Worm (Caenorhabditis elegans) whole organism, L4 larva: ENCODE data around the gene C16C8.12.

Source experiments
- T26A8.4 ChIP-seq: fragments of 200-800 bp; sonication (Bioruptor generic); IDR thresholded peaks from 2 replicates; pipeline ENCODE4 v1.3.6; 2022; ENCODE audit warnings: missing genetic modification characterization, missing compliant biosample characterization
- Y5F2A.4 ChIP-seq: fragments of 200-800 bp; sonication (Bioruptor generic); optimal IDR thresholded peaks from 2 replicates; lab custom pipeline; 2018; ENCODE audit warnings: mild to moderate bottlenecking, missing genetic modification characterization, missing compliant biosample characterization
- Y75B8A.6 ChIP-seq: fragments of 200-800 bp; sonication (Bioruptor generic); IDR thresholded peaks from 2 replicates; pipeline ENCODE4 v1.3.6; 2022; ENCODE audit warnings: missing genetic modification reagents, missing genetic modification characterization, missing compliant biosample characterization
- ZK546.5 ChIP-seq, 2 experiments: sonication (generic microtip); optimal IDR thresholded peaks; 2 replicates each; lab custom pipeline; 2017; ENCODE audit warnings: missing biosample characterization in 2 of 2, missing genetic modification characterization in 2 of 2
- aha-1 ChIP-seq: fragments of 150-350 bp; peaks from one replicate; lab custom pipeline; 2014; ENCODE audit warnings: missing biosample characterization, missing genetic modification characterization
- ceh-20 ChIP-seq: fragments of 200-800 bp; sonication (Bioruptor generic); IDR thresholded peaks from 2 replicates; pipeline ENCODE4 v1.3.6; 2022; ENCODE audit warnings: missing genetic modification reagents, missing genetic modification characterization, missing compliant biosample characterization
- ceh-28 ChIP-seq: fragments of 150-350 bp; optimal IDR thresholded peaks from 2 replicates; lab custom pipeline; 2014; ENCODE audit warnings: missing biosample characterization, missing genetic modification reagents, missing genetic modification characterization
- ceh-32 ChIP-seq: sonication (generic microtip); optimal IDR thresholded peaks from 2 replicates; lab custom pipeline; 2016; ENCODE audit warnings: mild to moderate bottlenecking, missing genetic modification characterization, missing compliant biosample characterization; ENCODE audit not compliant: poor library complexity
- ceh-44 ChIP-seq: fragments of 200-800 bp; sonication (Bioruptor generic); IDR thresholded peaks from 2 replicates; pipeline ENCODE4 v1.3.6; 2022; ENCODE audit warnings: missing genetic modification reagents, missing genetic modification characterization, missing compliant biosample characterization
- ctbp-1 ChIP-seq: fragments of 200-800 bp; sonication (Bioruptor generic); IDR thresholded peaks from 2 replicates; pipeline ENCODE4 v1.3.6; 2022; ENCODE audit warnings: missing genetic modification reagents, missing genetic modification characterization, missing compliant biosample characterization
- daf-12 ChIP-seq: fragments of 150-350 bp; optimal IDR thresholded peaks from 2 replicates; lab custom pipeline; 2014; ENCODE audit warnings: missing biosample characterization, missing genetic modification reagents, missing genetic modification characterization
- daf-16 ChIP-seq, 3 experiments: sonication (generic microtip); optimal IDR thresholded peaks; 2 replicates each; lab custom pipeline; 2016 to 2017; ENCODE audit warnings: missing genetic modification characterization in 3 of 3, missing genetic modification reagents in 3 of 3, mild to moderate bottlenecking in 2 of 3, missing compliant biosample characterization in 2 of 3, missing biosample characterization in 1 of 3, moderate library complexity in 1 of 3
- dve-1 ChIP-seq: sonication (generic microtip); optimal IDR thresholded peaks from 2 replicates; lab custom pipeline; 2017; ENCODE audit warnings: antibody characterized with exemption, mild to moderate bottlenecking, missing genetic modification characterization, missing compliant biosample characterization; ENCODE audit not compliant: insufficient read depth
- egl-27 ChIP-seq: sonication (generic microtip); optimal IDR thresholded peaks from 3 replicates; lab custom pipeline; 2017; ENCODE audit warnings: missing biosample characterization, missing genetic modification reagents, missing genetic modification characterization
- hif-1 ChIP-seq, 2 experiments: sonication (generic microtip); optimal IDR thresholded peaks; 2 replicates each; lab custom pipeline; 2016 to 2017; ENCODE audit warnings: missing compliant biosample characterization in 2 of 2, missing genetic modification characterization in 2 of 2, missing genetic modification reagents in 2 of 2, missing genotype in 2 of 2, mild to moderate bottlenecking in 1 of 2
- jun-1 ChIP-seq: fragments of 150-350 bp; optimal IDR thresholded peaks from 2 replicates; lab custom pipeline; 2014; ENCODE audit warnings: missing biosample characterization, missing genetic modification reagents, missing genetic modification characterization
- lin-1 ChIP-seq: fragments of 200-800 bp; sonication (Bioruptor generic); IDR thresholded peaks from 2 replicates; pipeline ENCODE4 v1.3.6; 2022; ENCODE audit warnings: missing genetic modification reagents, missing genetic modification characterization, missing compliant biosample characterization
- lin-38 ChIP-seq: fragments of 200-800 bp; sonication (Bioruptor generic); IDR thresholded peaks from 2 replicates; pipeline ENCODE4 v1.3.6; 2022; ENCODE audit warnings: missing genetic modification reagents, missing genetic modification characterization, missing compliant biosample characterization
- lin-39 ChIP-seq: fragments of 150-350 bp; optimal IDR thresholded peaks from 2 replicates; lab custom pipeline; 2014; ENCODE audit warnings: missing biosample characterization, missing genetic modification reagents, missing genetic modification characterization
- lir-3 ChIP-seq: sonication (generic microtip); optimal IDR thresholded peaks from 2 replicates; lab custom pipeline; 2016; ENCODE audit warnings: mild to moderate bottlenecking, missing genetic modification characterization, missing compliant biosample characterization
- mdl-1 ChIP-seq, 2 experiments: fragments of 150-350 bp in 1 of 2; sonication (generic microtip) in 1 of 2; optimal IDR thresholded peaks; 2 replicates each; lab custom pipeline; 2014 to 2017; ENCODE audit warnings: missing biosample characterization in 2 of 2, missing genetic modification characterization in 2 of 2
- nhr-28 ChIP-seq: fragments of 150-350 bp; optimal IDR thresholded peaks from 2 replicates; lab custom pipeline; 2014; ENCODE audit warnings: missing biosample characterization, missing genetic modification characterization
- nhr-41 ChIP-seq: fragments of 200-800 bp; sonication (Bioruptor generic); IDR thresholded peaks from 2 replicates; pipeline ENCODE4 v1.3.6; 2022; ENCODE audit warnings: missing genetic modification reagents, missing genetic modification characterization, missing compliant biosample characterization
- nhr-48 ChIP-seq: sonication (generic microtip); optimal IDR thresholded peaks from 2 replicates; lab custom pipeline; 2016; ENCODE audit warnings: mild to moderate bottlenecking, missing genetic modification characterization, missing compliant biosample characterization
- nhr-77 ChIP-seq: fragments of 150-350 bp; optimal IDR thresholded peaks from 2 replicates; lab custom pipeline; 2014; ENCODE audit warnings: missing biosample characterization, missing genetic modification characterization
- pha-4 ChIP-seq, 2 experiments: fragments of 150-350 bp in 1 of 2; fragments of 200-800 bp in 1 of 2; sonication (Bioruptor generic) in 1 of 2; IDR thresholded peaks in 1 of 2; optimal IDR thresholded peaks in 1 of 2; 2 replicates each; pipeline versions ENCODE4 v1.3.6 to Lab custom; 2014 to 2022; ENCODE audit warnings: missing genetic modification characterization in 2 of 2, missing genetic modification reagents in 2 of 2, missing biosample characterization in 1 of 2, missing compliant biosample characterization in 1 of 2
- php-3 ChIP-seq: fragments of 200-800 bp; sonication (Bioruptor generic); IDR thresholded peaks from 2 replicates; pipeline ENCODE4 v1.3.6; 2022; ENCODE audit warnings: missing genetic modification reagents, missing genetic modification characterization, missing compliant biosample characterization
- set-16 ChIP-seq: fragments of 200-800 bp; sonication (Bioruptor generic); IDR thresholded peaks from 2 replicates; pipeline ENCODE4 v1.3.6; 2022; ENCODE audit warnings: missing genetic modification reagents, missing genetic modification characterization, missing compliant biosample characterization
- skn-1 ChIP-seq: fragments of 150-350 bp; optimal IDR thresholded peaks from 2 replicates; lab custom pipeline; 2014; ENCODE audit warnings: missing biosample characterization, missing genetic modification characterization
- snpc-4 ChIP-seq: fragments of 150-350 bp; optimal IDR thresholded peaks from 2 replicates; lab custom pipeline; 2014; ENCODE audit warnings: missing biosample characterization, missing genetic modification characterization
- tra-1 ChIP-seq: fragments of 200-800 bp; sonication (Bioruptor generic); IDR thresholded peaks from 2 replicates; pipeline ENCODE4 v1.3.6; 2022; ENCODE audit warnings: missing genetic modification reagents, missing genetic modification characterization, missing compliant biosample characterization
- unc-39 ChIP-seq: sonication (generic microtip); optimal IDR thresholded peaks from 2 replicates; lab custom pipeline; 2017; ENCODE audit warnings: missing biosample characterization, missing genetic modification characterization
- unc-62 ChIP-seq, 3 experiments: fragments of 150-350 bp in 1 of 3; sonication (generic microtip); optimal IDR thresholded peaks in 2 of 3; peaks in 1 of 3; 1 replicate in 1 of 3; 2 replicates in 2 of 3; lab custom pipeline; 2014 to 2017; ENCODE audit warnings: missing biosample characterization in 3 of 3, missing genetic modification characterization in 3 of 3, missing genetic modification reagents in 3 of 3, missing genotype in 1 of 3
- zag-1 ChIP-seq: fragments of 150-350 bp; optimal IDR thresholded peaks from 2 replicates; lab custom pipeline; 2014; ENCODE audit warnings: missing biosample characterization, missing genetic modification characterization

C16C8.12 gene

DNA sequence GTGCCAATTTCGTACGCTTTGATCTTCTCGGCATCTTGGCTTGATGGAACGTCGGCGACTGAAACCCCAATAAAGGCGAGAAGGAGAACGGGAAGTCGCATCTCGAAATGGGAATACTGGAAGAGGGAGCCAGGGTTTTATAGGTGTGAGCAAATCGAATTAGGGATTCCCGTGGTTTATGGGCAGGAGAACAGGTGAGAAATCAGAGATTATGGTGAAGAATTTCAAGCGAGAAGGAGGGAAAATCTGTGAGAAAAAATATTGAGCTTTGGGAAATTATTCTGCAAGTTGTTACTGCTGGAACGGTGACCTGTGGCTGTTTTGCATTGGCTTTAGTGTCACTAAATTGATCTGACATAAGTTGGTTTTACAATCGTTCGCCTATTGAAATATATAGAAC, 19.1 kb downstream of the C16C8.12 start, which contains the start of gene Y49F6B.13:
Gene Y49F6B.13 (minus strand): TSS at position 101 of the 400 bp plus-strand sequence.
- TF ChIP-seq lin-39 (tag; lab: Kevin White, UChicago) (no peak), aha-1 (tag; lab: Kevin White, UChicago) (peak; percentile 17)
- TF ChIP-seq, all 104 proteins: peak for 1

DNA sequence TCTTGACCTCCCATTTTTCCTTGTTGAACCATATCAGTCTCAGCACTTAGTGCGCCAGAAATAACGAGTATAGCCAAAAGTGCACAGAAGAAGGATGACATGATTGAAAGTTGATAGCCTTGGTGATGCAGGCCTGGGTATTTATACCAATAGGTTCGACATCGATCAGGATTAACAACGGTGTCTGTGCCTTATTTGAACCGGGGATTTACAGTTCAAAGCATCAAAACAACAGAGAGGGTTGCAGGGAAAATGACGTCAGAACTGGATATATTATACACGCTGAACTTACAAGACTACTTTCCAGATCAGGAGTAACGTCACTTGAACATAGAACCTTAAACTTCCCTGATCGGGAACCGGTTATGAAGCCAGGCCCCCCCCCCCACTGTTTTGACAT, 19.8 kb downstream of the C16C8.12 start, which contains the start of gene Y49F6B.12:
Gene Y49F6B.12 (minus strand): TSS at position 101 of the 400 bp plus-strand sequence.
- TF ChIP-seq Y75B8A.6 (GFP tag; lab: Robert Waterston, UW) (no peak), aha-1 (tag; lab: Kevin White, UChicago) (peak; percentile 45), unc-62 (GFP tag; optimal IDR thresholded peaks at IDR 0.05 in 1 of 2; lab: Kevin White, UChicago) (no peak), unc-62 (tag; optimal IDR thresholded peaks at IDR 0.05; lab: Kevin White, UChicago) (no peak)
- TF ChIP-seq, all 104 proteins: peak for 1

DNA sequence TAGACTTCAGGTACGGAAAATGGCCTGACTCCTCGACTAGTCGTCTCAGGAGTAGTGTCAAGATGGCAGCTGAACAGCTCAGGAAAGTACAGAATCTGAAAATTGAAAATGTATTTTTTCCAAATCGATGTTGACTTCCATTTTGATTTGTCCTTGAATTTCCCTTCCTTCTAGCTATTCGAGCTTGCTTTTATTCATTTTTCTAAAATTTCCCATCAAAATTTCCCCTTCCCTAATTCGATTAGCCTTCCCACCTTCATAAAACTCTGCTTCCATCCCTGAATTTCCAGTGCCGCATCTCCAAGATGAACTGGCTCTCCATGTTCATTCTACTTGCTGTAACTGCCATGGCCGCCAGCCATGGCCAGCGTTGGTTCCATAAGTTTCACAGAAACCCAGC, 20.3 kb downstream of the C16C8.12 start, which contains the start of gene Y49F6B.6:
Gene Y49F6B.6 (plus strand): TSS at position 301 of the 400 bp plus-strand sequence.
- TF ChIP-seq nhr-41 (GFP tag; lab: Robert Waterston, UW) (no peak), nhr-48 (tag; lab: Kevin White, UChicago) (no peak), ZK546.5 (tag; optimal IDR thresholded peaks at IDR 0.05; lab: Kevin White, UChicago) (no peak), aha-1 (tag; lab: Kevin White, UChicago) (no peak), ctbp-1 (GFP tag; lab: Robert Waterston, UW) (no peak), lin-38 (no peak), pha-4 (GFP tag; IDR thresholded peaks at IDR 0.05; lab: Robert Waterston, UW) (no peak), pha-4 (tag; optimal IDR thresholded peaks at IDR 0.05; lab: Kevin White, UChicago) (no peak), tra-1 (no peak), unc-39 (tag; lab: Kevin White, UChicago) (no peak), Y75B8A.6 (GFP tag; lab: Robert Waterston, UW) (no peak), Y5F2A.4 (GFP tag; lab: Kevin White, UChicago) (no peak), mdl-1 (tag; optimal IDR thresholded peaks at IDR 0.05; lab: Kevin White, UChicago) (no peak), lir-3 (tag; lab: Kevin White, UChicago) (no peak), skn-1 (tag; lab: Kevin White, UChicago) (no peak), nhr-28 (tag; lab: Kevin White, UChicago) (no peak), T26A8.4 (no peak), lin-1 (GFP tag; lab: Robert Waterston, UW) (no peak), zag-1 (tag; lab: Kevin White, UChicago) (no peak), set-16 (GFP tag; lab: Robert Waterston, UW) (no peak)

DNA sequence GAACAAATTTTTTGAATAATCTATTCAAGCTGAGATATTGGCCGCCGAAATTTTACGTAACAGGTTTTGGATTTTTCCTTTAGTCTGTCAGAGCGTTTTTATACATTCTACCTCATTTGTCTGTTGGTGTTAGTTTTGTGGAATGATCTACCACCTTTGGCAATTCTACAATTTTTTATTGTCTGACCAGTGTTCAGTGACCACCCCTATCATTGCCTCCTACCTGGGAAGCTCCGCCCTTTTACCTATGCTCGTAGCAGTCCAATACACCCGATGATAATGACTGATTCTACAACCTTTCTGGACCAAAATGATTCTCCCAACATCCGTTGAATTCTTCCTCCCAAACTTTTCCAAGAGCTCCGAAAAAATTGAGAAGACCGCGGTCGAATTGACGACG, 21.2 kb downstream of the C16C8.12 start, which contains the start of gene sdz-32:
Gene sdz-32 (plus strand): TSS at position 301 of the 400 bp plus-strand sequence.
- TF ChIP-seq nhr-77 (tag; lab: Kevin White, UChicago) (no peak), Y75B8A.6 (GFP tag; lab: Robert Waterston, UW) (no peak), daf-12 (tag; lab: Kevin White, UChicago) (no peak), tra-1 (no peak), hif-1 (tag; optimal IDR thresholded peaks at IDR 0.05; lab: Kevin White, UChicago) (no peak), ceh-32 (tag; lab: Kevin White, UChicago) (no peak), ceh-44 (GFP tag; lab: Robert Waterston, UW) (no peak), ceh-20 (GFP tag; lab: Robert Waterston, UW) (no peak), unc-62 (GFP tag; optimal IDR thresholded peaks at IDR 0.05 in 1 of 2; lab: Kevin White, UChicago) (no peak), unc-62 (tag; optimal IDR thresholded peaks at IDR 0.05; lab: Kevin White, UChicago) (no peak), egl-27 (tag; lab: Kevin White, UChicago) (no peak), snpc-4 (tag; lab: Kevin White, UChicago) (no peak), php-3 (GFP tag; lab: Robert Waterston, UW) (no peak), dve-1 (tag; lab: Kevin White, UChicago) (no peak)

DNA sequence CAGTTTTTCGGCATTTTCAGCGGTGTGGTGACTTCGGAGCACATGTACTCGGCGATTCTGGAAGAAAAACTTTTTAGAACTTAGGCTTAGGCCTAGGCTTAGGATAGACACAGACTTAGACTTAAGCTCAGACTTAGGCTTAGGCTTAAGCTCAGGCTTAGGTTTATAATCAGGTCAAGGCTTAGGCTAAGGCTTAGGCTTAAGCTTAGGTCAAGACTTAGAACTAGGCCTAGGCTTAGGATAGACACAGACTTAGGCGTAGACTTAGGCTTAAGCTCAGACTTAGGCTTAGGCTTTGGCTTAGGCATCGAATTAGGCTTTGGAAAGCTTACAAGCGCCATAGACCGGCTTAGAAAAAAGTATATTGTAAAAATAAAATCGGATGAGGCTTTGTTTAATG, 24.0 kb downstream of the C16C8.12 start:
- TF ChIP-seq snpc-4 (tag; lab: Kevin White, UChicago) (no peak), ceh-28 (no peak), jun-1 (tag; lab: Kevin White, UChicago) (no peak), daf-16 (GFP tag; optimal IDR thresholded peaks at IDR 0.05; lab: Kevin White, UChicago) (no peak), daf-16 (tag; optimal IDR thresholded peaks at IDR 0.05; lab: Kevin White, UChicago) (no peak), Y75B8A.6 (GFP tag; lab: Robert Waterston, UW) (no peak)
